Worm (Caenorhabditis elegans) whole organism, L4 larva: ENCODE results near the gene Y62F5A.12.

Source experiments
- nhr-77 ChIP-seq: fragments of 150-350 bp; optimal IDR thresholded peaks from 2 replicates; lab custom pipeline; 2014; ENCODE audit warnings: missing biosample characterization, missing genetic modification characterization
- ztf-11 ChIP-seq: fragments of 150-350 bp; optimal IDR thresholded peaks from 2 replicates; lab custom pipeline; 2014; ENCODE audit warnings: missing biosample characterization, missing genetic modification characterization

ce11 chrII:11544714-11545113, 10.4 kb upstream of the Y62F5A.12 start, which contains the start of gene F54D5.9:
- TF ChIP-seq nhr-77 (tag; lab: Kevin White, UChicago) (no peak), ztf-11 (tag; lab: Kevin White, UChicago) (no peak)
